Worm (Caenorhabditis elegans): ENCODE measurements around the gene glod-4.

The glod-4 gene

ce11 chrIII:4113594-4113993, 39.8 kb upstream of the glod-4 start (continued):
- TF ChIP-seq mxl-2 (GFP tag; conservative IDR thresholded peaks at IDR 0.05) = no peak
- TF ChIP-seq nhr-76 (tag; optimal IDR thresholded peaks at IDR 0.05) = no peak
- peak; percentile 26 for TF ChIP-seq nhr-11 (tag; optimal IDR thresholded peaks at IDR 0.05)
- TF ChIP-seq egl-27 (tag; optimal IDR thresholded peaks at IDR 0.05) = no peak
- no peak for TF ChIP-seq daf-19 (GFP tag; conservative IDR thresholded peaks at IDR 0.05)
- TF ChIP-seq mdt-29 (GFP tag; IDR thresholded peaks at IDR 0.05) = no peak
- no peak for TF ChIP-seq hif-1 (tag; optimal IDR thresholded peaks at IDR 0.05)
- TF ChIP-seq lir-3 (tag; optimal IDR thresholded peaks at IDR 0.05) = no peak
- no peak for TF ChIP-seq zfp-2 (tag; optimal IDR thresholded peaks at IDR 0.05)

ce11 chrIII:4115085-4115484, 38.3 kb upstream of the glod-4 start, which contains the start of gene unc-103:
TSS of gene unc-103 (plus strand) at chrIII:4115385.
- TF ChIP-seq spr-3 (GFP tag; optimal IDR thresholded peaks at IDR 0.05) (no peak), spr-1 (tag; optimal IDR thresholded peaks at IDR 0.05) (no peak), lir-3 (tag; optimal IDR thresholded peaks at IDR 0.05) (no peak), D1046.2 (GFP tag; IDR thresholded peaks at IDR 0.05) (no peak), nhr-102 (tag; optimal IDR thresholded peaks at IDR 0.05) (no peak), hlh-11 (tag; optimal IDR thresholded peaks at IDR 0.05) (no peak), fos-1 (tag; optimal IDR thresholded peaks at IDR 0.05) (no peak), cey-2 (tag; optimal IDR thresholded peaks at IDR 0.05; ENCODE audit: borderline replicate concordance, insufficient read depth) (no peak), egl-43 (GFP tag; IDR thresholded peaks at IDR 0.05) (no peak), madf-9 (GFP tag; conservative IDR thresholded peaks at IDR 0.05) (no peak)

- no peak for TF ChIP-seq ceh-62 (tag; optimal IDR thresholded peaks at IDR 0.05)
- TF ChIP-seq pqm-1 (tag; optimal IDR thresholded peaks at IDR 0.05) = no peak
- TF ChIP-seq ces-1 (GFP tag; optimal IDR thresholded peaks at IDR 0.05) = peak; percentile 54
- no peak for TF ChIP-seq ama-1 (optimal IDR thresholded peaks at IDR 0.05)
- no peak for TF ChIP-seq ZK546.5 (tag; optimal IDR thresholded peaks at IDR 0.05)
- TF ChIP-seq snpc-1.2 (GFP tag; IDR thresholded peaks at IDR 0.05) = no peak
- no peak for TF ChIP-seq mep-1 (tag; optimal IDR thresholded peaks at IDR 0.05)
- TF ChIP-seq daf-16 (GFP tag; optimal IDR thresholded peaks at IDR 0.05) = no peak
- no peak for TF ChIP-seq daf-16 (tag; optimal IDR thresholded peaks at IDR 0.05)
- TF ChIP-seq Y75B8A.6 (GFP tag; IDR thresholded peaks at IDR 0.05) = no peak
- no peak for TF ChIP-seq Y105C5A.15 (GFP tag; IDR thresholded peaks at IDR 0.05)
- no peak for TF ChIP-seq nhr-11 (tag; optimal IDR thresholded peaks at IDR 0.05)
- no peak for TF ChIP-seq unc-62 (GFP tag; optimal IDR thresholded peaks at IDR 0.05 in 1 of 2)
- TF ChIP-seq unc-62 (tag; optimal IDR thresholded peaks at IDR 0.05) = no peak
- TF ChIP-seq aha-1 (tag) = peak; percentile 74
- TF ChIP-seq lin-15B (tag; optimal IDR thresholded peaks at IDR 0.05) = no peak
Observed at ce11 chrIII:4119736-4120135, 33.7 kb upstream of the glod-4 start.

ce11 chrIII:4120386-4120785, 33.0 kb upstream of the glod-4 start:
- peak; percentile 66 for TF ChIP-seq aha-1 (tag)
- TF ChIP-seq dmd-9 (GFP tag; IDR thresholded peaks at IDR 0.05) = no peak

ce11 chrIII:4123277-4123676, 30.1 kb upstream of the glod-4 start:
- TF ChIP-seq duxl-1 (tag; optimal IDR thresholded peaks at IDR 0.05; ENCODE audit: poor library complexity) = no peak

- no peak for TF ChIP-seq nhr-76 (tag; optimal IDR thresholded peaks at IDR 0.05)
- TF ChIP-seq ztf-11 (tag; optimal IDR thresholded peaks at IDR 0.05) = no peak
- peak; percentile 54 for TF ChIP-seq fkh-10 (GFP tag; optimal IDR thresholded peaks at IDR 0.05)
- no peak for TF ChIP-seq lsy-2 (tag; optimal IDR thresholded peaks at IDR 0.05)
- TF ChIP-seq Y5F2A.4 (GFP tag; optimal IDR thresholded peaks at IDR 0.05) = no peak
Observed at ce11 chrIII:4123900-4124299, 29.5 kb upstream of the glod-4 start.
